Worm (Caenorhabditis elegans) whole organism, young adult: ENCODE data around the gene sek-6.

Experiments used
- B0035.1 ChIP-seq: sonication (generic microtip); optimal IDR thresholded peaks from 2 replicates; lab custom pipeline; 2016; ENCODE audit warnings: missing genetic modification characterization, mild to moderate bottlenecking, missing compliant biosample characterization, missing genotype, missing genetic modification reagents
- F33H1.4 ChIP-seq: fragments of 200-800 bp; sonication (Bioruptor generic); IDR thresholded peaks from 2 replicates; pipeline ENCODE4 v1.3.6; 2022; ENCODE audit warnings: missing genetic modification reagents, missing genetic modification characterization, missing compliant biosample characterization
- F39B2.1 ChIP-seq: fragments of 200-800 bp; sonication (Bioruptor generic); IDR thresholded peaks from 2 replicates; pipeline ENCODE4 v1.3.6; 2022; ENCODE audit warnings: missing genetic modification reagents, missing genetic modification characterization, missing compliant biosample characterization
- F52B5.7 ChIP-seq: sonication (generic microtip); optimal IDR thresholded peaks from 2 replicates; lab custom pipeline; 2016; ENCODE audit warnings: mild to moderate bottlenecking, missing genetic modification characterization, missing compliant biosample characterization
- F57C9.4 ChIP-seq: sonication (generic microtip); optimal IDR thresholded peaks from 2 replicates; lab custom pipeline; 2017; ENCODE audit warnings: mild to moderate bottlenecking, missing genetic modification characterization, missing compliant biosample characterization
- K11D2.4 ChIP-seq: fragments of 200-800 bp; sonication (Bioruptor generic); IDR thresholded peaks from 2 replicates; pipeline ENCODE4 v1.3.6; 2022; ENCODE audit warnings: missing genetic modification reagents, missing genetic modification characterization, missing compliant biosample characterization
- K12H6.12 ChIP-seq: fragments of 200-800 bp; sonication (Bioruptor generic); optimal IDR thresholded peaks from 2 replicates; lab custom pipeline; 2018; ENCODE audit warnings: mild to moderate bottlenecking, missing genetic modification characterization, missing compliant biosample characterization
- Y95B8A.8 ChIP-seq: fragments of 200-800 bp; sonication (Bioruptor generic); IDR thresholded peaks from 2 replicates; pipeline ENCODE4 v1.3.6; 2022; ENCODE audit warnings: missing genetic modification reagents, missing genetic modification characterization, missing compliant biosample characterization
- ZK185.1 ChIP-seq: sonication (generic microtip); optimal IDR thresholded peaks from 2 replicates; lab custom pipeline; 2016; ENCODE audit warnings: mild to moderate bottlenecking, missing genetic modification characterization, missing compliant biosample characterization; ENCODE audit not compliant: poor library complexity, severe bottlenecking
- akir-1 ChIP-seq: fragments of 200-800 bp; sonication (Bioruptor generic); optimal IDR thresholded peaks from 2 replicates; lab custom pipeline; 2018; ENCODE audit warnings: mild to moderate bottlenecking, missing genetic modification characterization, moderate library complexity, missing compliant biosample characterization
- ama-1 ChIP-seq, 3 experiments: fragments of 150-350 bp in 1 of 3; sonication (generic microtip) in 2 of 3; optimal IDR thresholded peaks; 2 replicates each; lab custom pipeline; 2014 to 2018; ENCODE audit warnings: missing biosample characterization in 2 of 3, missing genetic modification characterization in 2 of 3, missing genetic modification reagents in 2 of 3
- aptf-2 ChIP-seq: fragments of 200-800 bp; sonication (Bioruptor generic); conservative IDR thresholded peaks from 2 replicates; pipeline ENCODE4 v1.3.6; 2022; ENCODE audit warnings: missing genetic modification reagents, missing genetic modification characterization, missing compliant biosample characterization
- atf-7 ChIP-seq: sonication (generic microtip); optimal IDR thresholded peaks from 2 replicates; lab custom pipeline; 2017; ENCODE audit warnings: mild to moderate bottlenecking, missing genetic modification characterization, missing compliant biosample characterization
- athp-1 ChIP-seq: sonication (generic microtip); optimal IDR thresholded peaks from 2 replicates; lab custom pipeline; 2017; ENCODE audit warnings: mild to moderate bottlenecking, missing genetic modification characterization, missing compliant biosample characterization
- ceh-27 ChIP-seq: fragments of 200-800 bp; sonication (Bioruptor generic); optimal IDR thresholded peaks from 2 replicates; lab custom pipeline; 2018; ENCODE audit warnings: mild to moderate bottlenecking, missing genetic modification characterization, moderate library complexity, missing compliant biosample characterization
- ceh-40 ChIP-seq: fragments of 200-800 bp; sonication (Bioruptor generic); IDR thresholded peaks from 2 replicates; pipeline ENCODE4 v1.3.6; 2022; ENCODE audit warnings: missing genetic modification characterization, missing compliant biosample characterization
- ceh-91 ChIP-seq: fragments of 200-800 bp; sonication (Bioruptor generic); IDR thresholded peaks from 2 replicates; pipeline ENCODE4 v1.3.6; 2022; ENCODE audit warnings: missing genetic modification reagents, missing genetic modification characterization, missing compliant biosample characterization
- chd-7 ChIP-seq: sonication (generic microtip); optimal IDR thresholded peaks from 2 replicates; lab custom pipeline; 2016; ENCODE audit warnings: mild to moderate bottlenecking, missing genetic modification characterization, moderate library complexity, missing compliant biosample characterization
- dox-1 ChIP-seq: fragments of 200-800 bp; sonication (Bioruptor generic); IDR thresholded peaks from 2 replicates; pipeline ENCODE4 v1.3.6; 2022; ENCODE audit warnings: missing genetic modification reagents, missing genetic modification characterization, missing compliant biosample characterization
- dpl-1 ChIP-seq: fragments of 150-350 bp; optimal IDR thresholded peaks from 2 replicates; lab custom pipeline; 2014; ENCODE audit warnings: missing biosample characterization, missing genetic modification reagents, missing genetic modification characterization
- egl-18 ChIP-seq: fragments of 200-800 bp; sonication (Bioruptor generic); IDR thresholded peaks from 2 replicates; pipeline ENCODE4 v1.3.6; 2022; ENCODE audit warnings: missing genetic modification reagents, missing genetic modification characterization, missing compliant biosample characterization
- egrh-3 ChIP-seq: fragments of 200-800 bp; sonication (Bioruptor generic); IDR thresholded peaks from 2 replicates; pipeline ENCODE4 v1.3.6; 2022; ENCODE audit warnings: missing genetic modification reagents, missing genetic modification characterization, missing compliant biosample characterization
- ekl-4 ChIP-seq: fragments of 200-800 bp; sonication (Bioruptor generic); IDR thresholded peaks from 2 replicates; pipeline ENCODE4 v1.3.6; 2022; ENCODE audit warnings: missing genetic modification reagents, missing genetic modification characterization, missing compliant biosample characterization
- gei-17 ChIP-seq: fragments of 200-800 bp; sonication (Bioruptor generic); optimal IDR thresholded peaks from 2 replicates; lab custom pipeline; 2018; ENCODE audit warnings: mild to moderate bottlenecking, missing genetic modification characterization, missing compliant biosample characterization
- him-1 ChIP-seq: sonication (generic microtip); optimal IDR thresholded peaks from 2 replicates; lab custom pipeline; 2016; ENCODE audit warnings: missing genotype, missing genetic modification reagents, missing genetic modification characterization, missing compliant biosample characterization
- hlh-26 ChIP-seq: fragments of 200-800 bp; sonication (Bioruptor generic); conservative IDR thresholded peaks from 2 replicates; pipeline ENCODE4 v1.3.6; 2022; ENCODE audit warnings: missing genetic modification reagents, missing genetic modification characterization, missing compliant biosample characterization
- lag-1 ChIP-seq: fragments of 200-800 bp; sonication (Bioruptor generic); IDR thresholded peaks from 2 replicates; pipeline ENCODE4 v1.3.6; 2022; ENCODE audit warnings: missing genetic modification reagents, missing genetic modification characterization, missing compliant biosample characterization
- lin-26 ChIP-seq: fragments of 200-800 bp; sonication (Bioruptor generic); IDR thresholded peaks from 2 replicates; pipeline ENCODE4 v1.3.6; 2022; ENCODE audit warnings: missing genetic modification reagents, missing genetic modification characterization, missing compliant biosample characterization
- lin-35 ChIP-seq, 3 experiments: fragments of 150-350 bp in 2 of 3; sonication (generic microtip) in 1 of 3; optimal IDR thresholded peaks; 2 replicates each; lab custom pipeline; 2014 to 2018; ENCODE audit warnings: missing biosample characterization in 3 of 3, missing genetic modification characterization in 3 of 3, missing genetic modification reagents in 3 of 3
- lir-1 ChIP-seq: fragments of 200-800 bp; sonication (Bioruptor generic); conservative IDR thresholded peaks from 2 replicates; pipeline ENCODE4 v1.3.6; 2022; ENCODE audit warnings: missing genetic modification reagents, missing genetic modification characterization, missing compliant biosample characterization
- madf-3 ChIP-seq: fragments of 200-800 bp; sonication (Bioruptor generic); IDR thresholded peaks from 2 replicates; pipeline ENCODE4 v1.3.6; 2022; ENCODE audit warnings: missing genetic modification reagents, missing genetic modification characterization, missing compliant biosample characterization
- mcd-1 ChIP-seq: fragments of 200-800 bp; sonication (Bioruptor generic); IDR thresholded peaks from 2 replicates; pipeline ENCODE4 v1.3.6; 2022; ENCODE audit warnings: missing genetic modification reagents, missing genetic modification characterization, missing compliant biosample characterization
- mel-28 ChIP-seq: sonication (generic microtip); optimal IDR thresholded peaks from 2 replicates; lab custom pipeline; 2016; ENCODE audit warnings: borderline replicate concordance, mild to moderate bottlenecking, missing genetic modification characterization, missing compliant biosample characterization
- mxl-1 ChIP-seq: sonication (generic microtip); optimal IDR thresholded peaks from 2 replicates; lab custom pipeline; 2016; ENCODE audit warnings: missing genetic modification characterization, missing compliant biosample characterization
- nfya-2 ChIP-seq: fragments of 200-800 bp; sonication (Bioruptor generic); IDR thresholded peaks from 2 replicates; pipeline ENCODE4 v1.3.6; 2022; ENCODE audit warnings: missing genetic modification reagents, missing genetic modification characterization, missing compliant biosample characterization
- nfyb-1 ChIP-seq: fragments of 200-800 bp; sonication (Bioruptor generic); IDR thresholded peaks from 2 replicates; pipeline ENCODE4 v1.3.6; 2022; ENCODE audit warnings: missing genetic modification reagents, missing genetic modification characterization, missing compliant biosample characterization
- nhr-27 ChIP-seq: fragments of 200-800 bp; sonication (Bioruptor generic); optimal IDR thresholded peaks from 2 replicates; lab custom pipeline; 2018; ENCODE audit warnings: mild to moderate bottlenecking, missing genetic modification characterization, moderate library complexity, missing compliant biosample characterization
- nhr-80 ChIP-seq: sonication (generic microtip); optimal IDR thresholded peaks from 2 replicates; lab custom pipeline; 2016; ENCODE audit warnings: missing genetic modification characterization, missing compliant biosample characterization
- pbrm-1 ChIP-seq: fragments of 200-800 bp; sonication (Bioruptor generic); IDR thresholded peaks from 2 replicates; pipeline ENCODE4 v1.3.6; 2022; ENCODE audit warnings: missing genetic modification reagents, missing genetic modification characterization, missing compliant biosample characterization
- rcor-1 ChIP-seq: fragments of 200-800 bp; sonication (Bioruptor generic); IDR thresholded peaks from 2 replicates; pipeline ENCODE4 v1.3.6; 2022; ENCODE audit warnings: missing genetic modification reagents, missing genetic modification characterization, missing compliant biosample characterization
- repo-1 ChIP-seq: sonication (generic microtip); optimal IDR thresholded peaks from 2 replicates; lab custom pipeline; 2017; ENCODE audit warnings: mild to moderate bottlenecking, missing genetic modification characterization, missing compliant biosample characterization
- snpc-1.3 ChIP-seq: sonication (generic microtip); optimal IDR thresholded peaks from 2 replicates; lab custom pipeline; 2017; ENCODE audit warnings: missing genetic modification characterization, mild to moderate bottlenecking, missing compliant biosample characterization, antibody characterized with exemption, moderate library complexity, missing genotype, missing genetic modification reagents; ENCODE audit not compliant: insufficient read depth
- somi-1 ChIP-seq: fragments of 200-800 bp; sonication (Bioruptor generic); optimal IDR thresholded peaks from 2 replicates; lab custom pipeline; 2018; ENCODE audit warnings: mild to moderate bottlenecking, missing genetic modification characterization, missing compliant biosample characterization
- tlf-1 ChIP-seq: fragments of 200-800 bp; sonication (Bioruptor generic); optimal IDR thresholded peaks from 2 replicates; lab custom pipeline; 2018; ENCODE audit warnings: mild to moderate bottlenecking, missing genetic modification characterization, missing compliant biosample characterization
- unc-62 ChIP-seq: fragments of 150-350 bp; optimal IDR thresholded peaks from 2 replicates; lab custom pipeline; 2014; ENCODE audit warnings: missing biosample characterization, missing genetic modification reagents, missing genetic modification characterization
- ztf-26 ChIP-seq: sonication (generic microtip); optimal IDR thresholded peaks from 2 replicates; lab custom pipeline; 2017; ENCODE audit warnings: missing genetic modification characterization, missing compliant biosample characterization
- ztf-3 ChIP-seq: fragments of 200-800 bp; sonication (Bioruptor generic); optimal IDR thresholded peaks from 2 replicates; lab custom pipeline; 2018; ENCODE audit warnings: mild to moderate bottlenecking, missing genetic modification characterization, missing compliant biosample characterization

Gene sek-6

ce11 chrX:9999599-10000201 lies 31.2 kb upstream of the sek-6 start (continued):
- no peak for TF ChIP-seq akir-1 (GFP tag; lab: Kevin White, UChicago)
- peak; percentile 79; the same call in 1 of the 2 replicates for TF ChIP-seq nfyb-1
- TF ChIP-seq somi-1 = peak; percentile 42
- no peak for TF ChIP-seq aptf-2
- no peak for TF ChIP-seq hlh-26 (GFP tag; lab: Robert Waterston, UW)
- peak; percentile 75 for TF ChIP-seq ztf-26 (tag; lab: Kevin White, UChicago)
- TF ChIP-seq atf-7 (tag; lab: Kevin White, UChicago) = peak; percentile 44
- peak; percentile 66; the same call in 1 of the 2 replicates for TF ChIP-seq K11D2.4
- TF ChIP-seq nhr-80 (tag; lab: Kevin White, UChicago) = peak; percentile 36
- TF ChIP-seq lag-1 = no peak
- no peak for TF ChIP-seq F57C9.4
- no peak for TF ChIP-seq B0035.1 (tag; lab: Kevin White, UChicago)
- TF ChIP-seq lin-35 (GFP tag; optimal IDR thresholded peaks at IDR 0.05; lab: Kevin White, UChicago) = peak in 1 of 3 experiments; percentile 62
- no peak for TF ChIP-seq ztf-3 (GFP tag; lab: Kevin White, UChicago)
- TF ChIP-seq mel-28 (tag; lab: Kevin White, UChicago) = no peak
- no peak for TF ChIP-seq ceh-40
- no peak for TF ChIP-seq him-1
- no peak for TF ChIP-seq F52B5.7
- peak; percentile 78 for TF ChIP-seq chd-7 (tag; lab: Kevin White, UChicago)
- TF ChIP-seq Y95B8A.8 (GFP tag; lab: Robert Waterston, UW) = no peak
- peak; percentile 41; the same call in 1 of the 2 replicates for TF ChIP-seq rcor-1 (GFP tag; lab: Robert Waterston, UW)
- TF ChIP-seq nhr-27 = no peak
- no peak for TF ChIP-seq nfya-2 (GFP tag; lab: Robert Waterston, UW)
- TF ChIP-seq snpc-1.3 = peak; percentile 14
- 0 out of 2 replicates have a peak, but pooled peaks have one; percentile 33 for TF ChIP-seq lin-26 (GFP tag; lab: Robert Waterston, UW)
- TF ChIP-seq mcd-1 (GFP tag; lab: Robert Waterston, UW) = peak; percentile 78
- TF ChIP-seq ekl-4 = 0 out of 2 replicates have a peak, but pooled peaks have one; percentile 47
- TF ChIP-seq lir-1 (GFP tag; lab: Robert Waterston, UW) = 0 out of 2 replicates have a peak, but pooled peaks have one; percentile 16
- TF ChIP-seq unc-62 (GFP tag; lab: Kevin White, UChicago) = no peak
- TF ChIP-seq dox-1 (GFP tag; lab: Robert Waterston, UW) = peak; percentile 52
- TF ChIP-seq repo-1 (tag; lab: Kevin White, UChicago) = peak; percentile 29
- no peak for TF ChIP-seq F33H1.4
- no peak for TF ChIP-seq ceh-91
- no peak for TF ChIP-seq F39B2.1
- no peak for TF ChIP-seq madf-3 (GFP tag; lab: Robert Waterston, UW)
- no peak for TF ChIP-seq egl-18 (GFP tag; lab: Robert Waterston, UW)
- no peak for TF ChIP-seq mxl-1 (tag; lab: Kevin White, UChicago)
- peak; percentile 60 for TF ChIP-seq ceh-27 (GFP tag; lab: Kevin White, UChicago)
- peak; percentile 99 for TF ChIP-seq egrh-3 (GFP tag; lab: Robert Waterston, UW)
- TF ChIP-seq dpl-1 (GFP tag; lab: Kevin White, UChicago) = no peak
- no peak for TF ChIP-seq ZK185.1 (tag; lab: Kevin White, UChicago)
- peak; percentile 60; the same call in 1 of the 2 replicates for TF ChIP-seq pbrm-1 (GFP tag; lab: Robert Waterston, UW)
- peak; percentile 89 for TF ChIP-seq K12H6.12
- no peak for TF ChIP-seq athp-1 (tag; lab: Kevin White, UChicago)
- peak; percentile 21 for TF ChIP-seq tlf-1 (GFP tag; lab: Kevin White, UChicago)
- TF ChIP-seq gei-17 (GFP tag; lab: Kevin White, UChicago) = peak; percentile 69
- TF ChIP-seq ama-1 (optimal IDR thresholded peaks at IDR 0.05; lab: Kevin White, UChicago) = no peak
- no peak for TF ChIP-seq ama-1 (GFP tag; optimal IDR thresholded peaks at IDR 0.05; lab: Kevin White, UChicago)
